Fruit fly (Drosophila melanogaster): ENCODE data around the gene Act5C.

The Act5C gene

dm6 chrX:5922057-5922456 is 21.4 kb downstream of the Act5C start (continued):
- TF ChIP-seq tll (GFP tag; optimal IDR thresholded peaks at IDR 0.05) = no peak
- no peak for TF ChIP-seq CG1792 (GFP tag; optimal IDR thresholded peaks at IDR 0.05)
- no peak for TF ChIP-seq Nf-YB (GFP tag; optimal IDR thresholded peaks at IDR 0.05)

dm6 chrX:5923124-5923523 is 22.5 kb downstream of the Act5C start:
- TF ChIP-seq slbo (GFP tag; IDR thresholded peaks at IDR 0.05) = peak; percentile 55
- no peak for TF ChIP-seq Six4 (GFP tag; optimal IDR thresholded peaks at IDR 0.05)
- TF ChIP-seq CG1529 (GFP tag; optimal IDR thresholded peaks at IDR 0.05) = no peak
- peak; percentile 26; the same call in 1 of the 2 replicates for TF ChIP-seq CG32532 (GFP tag; IDR thresholded peaks at IDR 0.05)
- peak; percentile 42 for TF ChIP-seq lilli (GFP tag; optimal IDR thresholded peaks at IDR 0.05)
- TF ChIP-seq hkb (optimal IDR thresholded peaks at IDR 0.05) = no peak
- TF ChIP-seq hkb (GFP tag; IDR thresholded peaks at IDR 0.05) = no peak
- peak; percentile 16 for TF ChIP-seq CG18262 (tag; optimal IDR thresholded peaks at IDR 0.05)
- no peak for TF ChIP-seq sima (GFP tag; optimal IDR thresholded peaks at IDR 0.05)
- peak; percentile 38; the same call in 2 of the 3 replicates for TF ChIP-seq tgo (GFP tag; IDR thresholded peaks at IDR 0.05)
- TF ChIP-seq ind (GFP tag; optimal IDR thresholded peaks at IDR 0.05) = peak; percentile 16
- no peak for TF ChIP-seq dan (GFP tag; IDR thresholded peaks at IDR 0.05)
- TF ChIP-seq Gug (GFP tag; IDR thresholded peaks at IDR 0.05) = 0 out of 4 replicates have a peak, but pooled peaks have one; percentile 21
- peak; percentile 7 for TF ChIP-seq CG9727 (GFP tag; optimal IDR thresholded peaks at IDR 0.05)
- TF ChIP-seq Trl (optimal IDR thresholded peaks at IDR 0.05) = no peak
- TF ChIP-seq Trl (GFP tag; optimal IDR thresholded peaks at IDR 0.05) = peak; percentile 3
- TF ChIP-seq CG5180 (GFP tag; optimal IDR thresholded peaks at IDR 0.05) = no peak
- TF ChIP-seq Hmr (GFP tag; optimal IDR thresholded peaks at IDR 0.05) = peak; percentile 17
- TF ChIP-seq Mad (GFP tag; optimal IDR thresholded peaks at IDR 0.05) = no peak
- no peak for TF ChIP-seq CG30020 (tag; optimal IDR thresholded peaks at IDR 0.05)
- TF ChIP-seq lab (GFP tag; optimal IDR thresholded peaks at IDR 0.05) = peak; percentile 27
- TF ChIP-seq dmrt99B (tag; optimal IDR thresholded peaks at IDR 0.05) = peak; percentile 47
- TF ChIP-seq CG17359 (tag; optimal IDR thresholded peaks at IDR 0.05) = no peak
- TF ChIP-seq zf30C (GFP tag; optimal IDR thresholded peaks at IDR 0.05) = no peak
- peak; percentile 9; the same call in 1 of the 2 replicates for TF ChIP-seq sob (GFP tag; IDR thresholded peaks at IDR 0.05)
- TF ChIP-seq sna (GFP tag; IDR thresholded peaks at IDR 0.05; ENCODE audit: partially characterized antibody) = no peak
- TF ChIP-seq ato (GFP tag; IDR thresholded peaks at IDR 0.05; ENCODE audit: partially characterized antibody) = no peak
- TF ChIP-seq dpn (GFP tag; optimal IDR thresholded peaks at IDR 0.05) = peak; percentile 16 to 28
- no peak for TF ChIP-seq zfh1 (GFP tag; IDR thresholded peaks at IDR 0.05)
- no peak for TF ChIP-seq CG3407 (GFP tag; optimal IDR thresholded peaks at IDR 0.05)
- TF ChIP-seq Sry-β (GFP tag; optimal IDR thresholded peaks at IDR 0.05) = no peak
- no peak for TF ChIP-seq CG3995 (GFP tag; optimal IDR thresholded peaks at IDR 0.05)
- TF ChIP-seq pnt (GFP tag; optimal IDR thresholded peaks at IDR 0.05) = peak; percentile 39
- TF ChIP-seq wor (GFP tag; IDR thresholded peaks at IDR 0.05) = no peak
- no peak for TF ChIP-seq CG2129 (GFP tag; IDR thresholded peaks at IDR 0.05; ENCODE audit: partially characterized antibody)
- TF ChIP-seq CG34224 (GFP tag; IDR thresholded peaks at IDR 0.05; ENCODE audit: partially characterized antibody) = no peak
- no peak for TF ChIP-seq ERR (GFP tag; optimal IDR thresholded peaks at IDR 0.05)
- 0 out of 3 replicates have a peak, but pooled peaks have one; percentile 13 for TF ChIP-seq CG17361 (GFP tag; IDR thresholded peaks at IDR 0.05)
- no peak for TF ChIP-seq CG4820 (GFP tag; optimal IDR thresholded peaks at IDR 0.05)
- TF ChIP-seq tna (GFP tag; IDR thresholded peaks at IDR 0.05; ENCODE audit: partially characterized antibody) = no peak
- no peak for TF ChIP-seq CoRest (tag; optimal IDR thresholded peaks at IDR 0.05)
- TF ChIP-seq Sox102F (GFP tag; optimal IDR thresholded peaks at IDR 0.05) = peak; percentile 37
- TF ChIP-seq CG15269 (tag; optimal IDR thresholded peaks at IDR 0.05) = no peak
- TF ChIP-seq CG6791 (GFP tag; IDR thresholded peaks at IDR 0.05; ENCODE audit: partially characterized antibody) = no peak
- TF ChIP-seq CG7839 (tag; optimal IDR thresholded peaks at IDR 0.05) = peak; percentile 48
- TF ChIP-seq crol (GFP tag; IDR thresholded peaks at IDR 0.05) = no peak

All from whole organism, embryonic.